Fruit fly (Drosophila melanogaster) Kc167 (cell line): Measurements from ENCODE around the gene mRF1.

Source experiments
- Sin3A ChIP-seq: fragments of >200 bp; optimal IDR thresholded peaks from 2 replicates; lab custom pipeline; 2018; ENCODE audit warnings: missing external identifiers
- h ChIP-seq: fragments of >200 bp; optimal IDR thresholded peaks from 3 replicates; lab custom pipeline; 2018; ENCODE audit warnings: missing external identifiers
- insv ChIP-seq: fragments of >200 bp; optimal IDR thresholded peaks from 3 replicates; lab custom pipeline; 2018; ENCODE audit warnings: missing external identifiers
- psq ChIP-seq: fragments of >200 bp; optimal IDR thresholded peaks from 2 replicates; lab custom pipeline; 2017; ENCODE audit warnings: missing external identifiers
- ttk ChIP-seq: sonication (Bioruptor generic); optimal IDR thresholded peaks from 2 replicates; lab custom pipeline; 2017; ENCODE audit warnings: missing external identifiers

DNA sequence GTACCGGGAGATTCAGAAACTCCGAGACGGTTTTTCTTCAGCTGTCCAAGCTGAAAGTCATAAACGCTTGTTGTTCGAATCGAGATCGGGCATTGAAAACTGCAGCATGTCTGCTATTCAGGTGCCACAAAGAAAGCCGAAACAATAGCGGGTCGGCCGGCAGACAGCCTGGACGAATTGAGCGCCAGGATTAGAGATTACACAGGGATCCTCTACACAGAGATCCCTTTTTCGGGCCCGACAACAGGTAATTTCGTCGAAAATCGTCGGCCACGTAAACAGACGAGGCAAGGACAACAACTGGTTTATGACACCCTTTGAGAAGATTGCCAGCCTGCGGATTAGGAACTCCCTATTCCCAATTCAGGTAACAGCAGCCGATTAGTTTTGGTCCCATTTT, 7.5 kb downstream of the mRF1 start, which contains the start of gene CG16813:
- no peak for TF ChIP-seq psq (lab: Kevin White, UChicago)
- no peak for TF ChIP-seq ttk (lab: Kevin White, UChicago)
- TF ChIP-seq Sin3A (lab: Kevin White, UChicago), result no peak
- TF ChIP-seq h, result no peak
- TF ChIP-seq insv (lab: Kevin White, UChicago), result no peak
